Worm (Caenorhabditis elegans): ENCODE data around the gene aipr-1.

- TF ChIP-seq ama-1 (optimal IDR thresholded peaks at IDR 0.05) (no peak), pes-1 (GFP tag; IDR thresholded peaks at IDR 0.05) (no peak), F13C5.2 (tag; optimal IDR thresholded peaks at IDR 0.05) (no peak), sea-1 (GFP tag; conservative IDR thresholded peaks at IDR 0.05) (no peak), tbx-11 (GFP tag; IDR thresholded peaks at IDR 0.05) (no peak), scrt-1 (GFP tag; IDR thresholded peaks at IDR 0.05) (no peak), ceh-36 (tag; optimal IDR thresholded peaks at IDR 0.05) (no peak), ets-7 (tag; optimal IDR thresholded peaks at IDR 0.05) (no peak), flt-1 (GFP tag; IDR thresholded peaks at IDR 0.05) (no peak)
Measured at ce11 chrII:6566628-6567180, 27.3 kb downstream of the aipr-1 start, which contains the start of the genes F18C5.5 and F18C5.9.

All from whole organism, early embryonic.